Worm (Caenorhabditis elegans): ENCODE data around the gene oac-21.
A peak's percentile ranks its signal among the peaks of the same experiment; 100 is the strongest.

Gene oac-21

DNA sequence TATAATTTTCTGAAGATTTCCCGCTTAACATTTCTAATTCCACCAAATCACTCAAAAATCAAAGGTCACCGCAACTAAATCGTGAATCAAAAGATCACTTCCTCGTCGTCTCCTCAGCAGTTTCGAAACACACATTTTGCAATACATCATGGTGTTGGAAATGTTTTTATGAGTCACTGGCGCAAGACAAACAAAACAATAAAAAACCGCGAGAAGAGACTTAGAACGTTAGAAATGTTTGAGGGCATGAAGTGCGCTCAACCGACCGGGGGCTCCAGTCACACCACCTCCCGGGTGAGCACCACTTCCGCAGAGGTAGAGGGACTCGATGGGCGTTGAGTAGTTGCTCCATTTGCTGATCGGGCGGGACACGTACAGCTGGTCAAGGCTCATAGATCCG is 13.8 kb upstream of the oac-21 start:
- TF ChIP-seq pqm-1 (tag; optimal IDR thresholded peaks at IDR 0.05) (no peak), egl-13 (tag; optimal IDR thresholded peaks at IDR 0.05) (no peak), C04F5.9 (tag; optimal IDR thresholded peaks at IDR 0.05) (no peak), nhr-85 (tag) (peak; percentile 76), egl-27 (tag; optimal IDR thresholded peaks at IDR 0.05) (no peak), pax-3 (tag; optimal IDR thresholded peaks at IDR 0.05) (no peak), hlh-17 (GFP tag; optimal IDR thresholded peaks at IDR 0.05; ENCODE audit: borderline replicate concordance) (no peak), jun-1 (tag; optimal IDR thresholded peaks at IDR 0.05) (peak; percentile 70), efl-1 (optimal IDR thresholded peaks at IDR 0.05) (peak; percentile 30 to 33), efl-1 (GFP tag; optimal IDR thresholded peaks at IDR 0.05 in 1 of 2) (peak; percentile 15 to 79), lsy-2 (tag; optimal IDR thresholded peaks at IDR 0.05) (peak in 1 of 2 experiments; percentile 38), blmp-1 (tag; optimal IDR thresholded peaks at IDR 0.05) (peak; percentile 14), F16B12.6 (tag; optimal IDR thresholded peaks at IDR 0.05) (no peak), C16A3.4 (tag; optimal IDR thresholded peaks at IDR 0.05) (peak; percentile 29), unc-98 (GFP tag; IDR thresholded peaks at IDR 0.05) (0 out of 2 replicates have a peak, but pooled peaks have one; percentile 15), xbp-1 (tag; optimal IDR thresholded peaks at IDR 0.05) (no peak), unc-30 (tag; optimal IDR thresholded peaks at IDR 0.05) (no peak), fos-1 (tag; optimal IDR thresholded peaks at IDR 0.05) (peak; percentile 74), fkh-10 (GFP tag; optimal IDR thresholded peaks at IDR 0.05) (no peak), ceh-82 (tag; optimal IDR thresholded peaks at IDR 0.05) (peak in 2 of 3 experiments; percentile 15 to 42), fkh-8 (tag; optimal IDR thresholded peaks at IDR 0.05) (no peak), lin-15B (tag; optimal IDR thresholded peaks at IDR 0.05) (no peak), lin-14 (GFP tag; optimal IDR thresholded peaks at IDR 0.05) (peak; percentile 79), irx-1 (tag; optimal IDR thresholded peaks at IDR 0.05) (no peak), lin-35 (GFP tag; optimal IDR thresholded peaks at IDR 0.05) (peak; percentile 5 to 16), Y116A8C.19 (tag; optimal IDR thresholded peaks at IDR 0.05; ENCODE audit: borderline replicate concordance) (no peak), skn-1 (tag; optimal IDR thresholded peaks at IDR 0.05) (peak; percentile 21), hlh-4 (tag; optimal IDR thresholded peaks at IDR 0.05) (no peak), nhr-71 (tag; optimal IDR thresholded peaks at IDR 0.05) (no peak), hpl-2 (GFP tag; optimal IDR thresholded peaks at IDR 0.05) (no peak), isw-1 (GFP tag; IDR thresholded peaks at IDR 0.05) (no peak), fkh-4 (tag; optimal IDR thresholded peaks at IDR 0.05; ENCODE audit: borderline replicate concordance) (no peak), alr-1 (tag; optimal IDR thresholded peaks at IDR 0.05; ENCODE audit: borderline replicate concordance) (no peak), nhr-11 (tag; optimal IDR thresholded peaks at IDR 0.05) (no peak), zag-1 (tag; optimal IDR thresholded peaks at IDR 0.05) (no peak), grh-1 (GFP tag; IDR thresholded peaks at IDR 0.05) (no peak), nhr-20 (tag; optimal IDR thresholded peaks at IDR 0.05) (no peak), pag-3 (tag; optimal IDR thresholded peaks at IDR 0.05; ENCODE audit: borderline replicate concordance, insufficient read depth) (no peak), ceh-90 (tag; optimal IDR thresholded peaks at IDR 0.05) (no peak), mef-2 (tag; optimal IDR thresholded peaks at IDR 0.05) (no peak), swsn-7 (tag; optimal IDR thresholded peaks at IDR 0.05) (no peak), aly-2 (tag; optimal IDR thresholded peaks at IDR 0.05) (no peak), dsc-1 (tag; optimal IDR thresholded peaks at IDR 0.05) (peak; percentile 41), ceh-88 (GFP tag; IDR thresholded peaks at IDR 0.05) (no peak), unc-130 (tag; optimal IDR thresholded peaks at IDR 0.05) (no peak), snpc-4 (tag; optimal IDR thresholded peaks at IDR 0.05) (no peak), unc-62 (GFP tag; optimal IDR thresholded peaks at IDR 0.05) (no peak), elt-3 (tag; optimal IDR thresholded peaks at IDR 0.05) (peak in 5 of 6 experiments; percentile 9 to 57 (median 22)), lin-39 (tag; optimal IDR thresholded peaks at IDR 0.05) (no peak), nhr-90 (tag; optimal IDR thresholded peaks at IDR 0.05; ENCODE audit: poor library complexity) (no peak), unc-86 (tag; optimal IDR thresholded peaks at IDR 0.05) (no peak), nhr-47 (tag; optimal IDR thresholded peaks at IDR 0.05) (no peak), rnt-1 (tag; optimal IDR thresholded peaks at IDR 0.05) (peak; percentile 39), nhr-237 (tag; optimal IDR thresholded peaks at IDR 0.05) (no peak)

All from whole organism, L1 larva.